Worm (Caenorhabditis elegans) whole organism, L1 larva: ENCODE measurements around the gene nspc-9.

Experiments used
- C04F5.9 ChIP-seq: sonication (generic microtip); optimal IDR thresholded peaks from 2 replicates; lab custom pipeline; 2016; ENCODE audit warnings: missing genetic modification characterization, missing compliant biosample characterization
- Y116A8C.19 ChIP-seq: sonication (generic microtip); optimal IDR thresholded peaks from 2 replicates; lab custom pipeline; 2016; ENCODE audit warnings: missing compliant biosample characterization, missing genetic modification characterization, borderline replicate concordance
- aly-2 ChIP-seq: fragments of 150-350 bp; optimal IDR thresholded peaks from 2 replicates; lab custom pipeline; 2014; ENCODE audit warnings: missing biosample characterization, missing genetic modification characterization
- ama-1 ChIP-seq: fragments of 150-350 bp; optimal IDR thresholded peaks from 2 replicates; lab custom pipeline; 2014
- ceh-8 ChIP-seq: fragments of 200-800 bp; sonication (Bioruptor generic); optimal IDR thresholded peaks from 2 replicates; lab custom pipeline; 2018; ENCODE audit warnings: mild to moderate bottlenecking, missing genetic modification characterization, moderate library complexity, missing compliant biosample characterization
- ces-1 ChIP-seq: fragments of 150-350 bp; optimal IDR thresholded peaks from 2 replicates; lab custom pipeline; 2014; ENCODE audit warnings: missing biosample characterization, missing genetic modification reagents, missing genetic modification characterization
- egl-13 ChIP-seq: sonication (generic microtip); optimal IDR thresholded peaks from 2 replicates; lab custom pipeline; 2016; ENCODE audit warnings: missing genotype, missing genetic modification reagents, missing genetic modification characterization, missing compliant biosample characterization
- elt-3 ChIP-seq, 6 experiments: fragments of 150-350 bp in 1 of 6; sonication (generic microtip); optimal IDR thresholded peaks; 2 replicates each; lab custom pipeline; 2017 to 2018; ENCODE audit warnings: missing biosample characterization in 6 of 6, missing genetic modification characterization in 6 of 6, inconsistent platforms in 1 of 6
- ets-5 ChIP-seq: fragments of 200-800 bp; sonication (Bioruptor generic); IDR thresholded peaks from 2 replicates; pipeline ENCODE4 v1.3.6; 2022; ENCODE audit warnings: missing genetic modification characterization, missing compliant biosample characterization
- fkh-4 ChIP-seq: sonication (generic microtip); optimal IDR thresholded peaks from 2 replicates; lab custom pipeline; 2016; ENCODE audit warnings: missing compliant biosample characterization, missing genetic modification characterization, borderline replicate concordance
- fkh-8 ChIP-seq: sonication (generic microtip); optimal IDR thresholded peaks from 2 replicates; lab custom pipeline; 2016; ENCODE audit warnings: mild to moderate bottlenecking, missing genetic modification characterization, missing compliant biosample characterization
- grh-1 ChIP-seq: fragments of 200-800 bp; sonication (Bioruptor generic); IDR thresholded peaks from 2 replicates; pipeline ENCODE4 v1.3.6; 2022; ENCODE audit warnings: missing genetic modification reagents, missing genetic modification characterization, missing compliant biosample characterization
- hlh-17 ChIP-seq: fragments of 200-800 bp; sonication (Bioruptor generic); optimal IDR thresholded peaks from 2 replicates; lab custom pipeline; 2018; ENCODE audit warnings: missing genetic modification characterization, mild to moderate bottlenecking, missing compliant biosample characterization, moderate library complexity, borderline replicate concordance
- hlh-4 ChIP-seq: sonication (generic microtip); optimal IDR thresholded peaks from 2 replicates; lab custom pipeline; 2016; ENCODE audit warnings: mild to moderate bottlenecking, missing genetic modification characterization, missing compliant biosample characterization
- irx-1 ChIP-seq: sonication (generic microtip); optimal IDR thresholded peaks from 2 replicates; lab custom pipeline; 2016; ENCODE audit warnings: missing genetic modification characterization, missing compliant biosample characterization
- isw-1 ChIP-seq: fragments of 200-800 bp; sonication (Bioruptor generic); IDR thresholded peaks from 2 replicates; pipeline ENCODE4 v1.3.6; 2022; ENCODE audit warnings: missing genetic modification characterization, missing compliant biosample characterization
- lin-13 ChIP-seq: fragments of 150-350 bp; optimal IDR thresholded peaks from 2 replicates; lab custom pipeline; 2014; ENCODE audit warnings: missing biosample characterization, missing genetic modification reagents, missing genetic modification characterization
- lin-14 ChIP-seq: fragments of 200-800 bp; sonication (Bioruptor generic); optimal IDR thresholded peaks from 2 replicates; lab custom pipeline; 2018; ENCODE audit warnings: mild to moderate bottlenecking, missing genetic modification characterization, moderate library complexity, missing compliant biosample characterization
- lin-35 ChIP-seq, 2 experiments: fragments of 150-350 bp; optimal IDR thresholded peaks; 2 replicates each; lab custom pipeline; 2014; ENCODE audit warnings: missing biosample characterization in 2 of 2, missing genetic modification characterization in 2 of 2, missing genetic modification reagents in 2 of 2
- lir-3 ChIP-seq: sonication (generic microtip); optimal IDR thresholded peaks from 2 replicates; lab custom pipeline; 2016; ENCODE audit warnings: mild to moderate bottlenecking, missing genetic modification characterization, moderate library complexity, missing compliant biosample characterization; ENCODE audit not compliant: poor library complexity
- mep-1 ChIP-seq: fragments of 150-350 bp; optimal IDR thresholded peaks from 2 replicates; lab custom pipeline; 2014; ENCODE audit warnings: missing biosample characterization, missing genetic modification characterization
- nhr-20 ChIP-seq: sonication (generic microtip); optimal IDR thresholded peaks from 2 replicates; lab custom pipeline; 2016; ENCODE audit warnings: mild to moderate bottlenecking, missing genetic modification characterization, missing compliant biosample characterization
- nhr-28 ChIP-seq: fragments of 150-350 bp; optimal IDR thresholded peaks from 2 replicates; lab custom pipeline; 2014; ENCODE audit warnings: missing biosample characterization, missing genetic modification characterization
- nhr-71 ChIP-seq: sonication (generic microtip); optimal IDR thresholded peaks from 2 replicates; lab custom pipeline; 2016; ENCODE audit warnings: mild to moderate bottlenecking, missing genetic modification characterization, moderate library complexity, missing compliant biosample characterization
- nhr-76 ChIP-seq: sonication (generic microtip); optimal IDR thresholded peaks from 2 replicates; lab custom pipeline; 2017; ENCODE audit warnings: missing biosample characterization, missing genetic modification characterization
- nhr-77 ChIP-seq: fragments of 150-350 bp; optimal IDR thresholded peaks from 2 replicates; lab custom pipeline; 2014; ENCODE audit warnings: missing biosample characterization, missing genetic modification characterization
- nhr-85 ChIP-seq: sonication (generic microtip); peaks from one replicate; lab custom pipeline; 2016; ENCODE audit warnings: missing genetic modification characterization, inconsistent platforms, missing compliant biosample characterization
- pag-3 ChIP-seq: sonication (generic microtip); optimal IDR thresholded peaks from 2 replicates; lab custom pipeline; 2017; ENCODE audit warnings: missing genetic modification characterization, mild to moderate bottlenecking, missing compliant biosample characterization, antibody characterized with exemption, borderline replicate concordance; ENCODE audit not compliant: insufficient read depth
- pax-3 ChIP-seq: fragments of 200-800 bp; sonication (Bioruptor generic); optimal IDR thresholded peaks from 2 replicates; lab custom pipeline; 2018; ENCODE audit warnings: mild to moderate bottlenecking, missing genetic modification characterization, moderate library complexity, missing compliant biosample characterization
- sox-4 ChIP-seq: sonication (generic microtip); optimal IDR thresholded peaks from 2 replicates; lab custom pipeline; 2016; ENCODE audit warnings: missing genetic modification characterization, missing compliant biosample characterization
- swsn-7 ChIP-seq: sonication (generic microtip); optimal IDR thresholded peaks from 2 replicates; lab custom pipeline; 2016; ENCODE audit warnings: missing genetic modification characterization, missing compliant biosample characterization
- tbx-2 ChIP-seq: sonication (generic microtip); optimal IDR thresholded peaks from 2 replicates; lab custom pipeline; 2016; ENCODE audit warnings: missing genetic modification characterization, missing compliant biosample characterization
- tlp-1 ChIP-seq: fragments of 150-350 bp; optimal IDR thresholded peaks from 2 replicates; lab custom pipeline; 2014; ENCODE audit warnings: missing biosample characterization, missing genetic modification characterization
- unc-130 ChIP-seq: fragments of 150-350 bp; optimal IDR thresholded peaks from 2 replicates; lab custom pipeline; 2017; ENCODE audit warnings: missing biosample characterization, missing genetic modification characterization, inconsistent platforms
- unc-30 ChIP-seq: sonication (generic microtip); optimal IDR thresholded peaks from 2 replicates; lab custom pipeline; 2017; ENCODE audit warnings: missing biosample characterization, missing genetic modification characterization
- unc-62 ChIP-seq: fragments of 150-350 bp; optimal IDR thresholded peaks from 2 replicates; lab custom pipeline; 2014; ENCODE audit warnings: missing biosample characterization, missing genetic modification reagents, missing genetic modification characterization
- unc-98 ChIP-seq: fragments of 200-800 bp; sonication (Bioruptor generic); IDR thresholded peaks from 2 replicates; pipeline ENCODE4 v1.3.6; 2022; ENCODE audit warnings: missing genetic modification characterization, missing compliant biosample characterization
- vab-15 ChIP-seq: sonication (generic microtip); optimal IDR thresholded peaks from 2 replicates; lab custom pipeline; 2017; ENCODE audit warnings: missing genotype, mild to moderate bottlenecking, missing genetic modification characterization, missing compliant biosample characterization
- zag-1 ChIP-seq: fragments of 150-350 bp; optimal IDR thresholded peaks from 2 replicates; lab custom pipeline; 2014; ENCODE audit warnings: missing biosample characterization, missing genetic modification characterization
- ztf-11 ChIP-seq, 2 experiments: sonication (generic microtip); optimal IDR thresholded peaks; 2 replicates each; lab custom pipeline; 2016 to 2017; ENCODE audit warnings: missing genetic modification characterization in 2 of 2, missing biosample characterization in 1 of 2, missing compliant biosample characterization in 1 of 2
- ztf-4 ChIP-seq: fragments of 150-350 bp; optimal IDR thresholded peaks from 2 replicates; lab custom pipeline; 2014; ENCODE audit warnings: missing biosample characterization, missing genetic modification characterization

Gene nspc-9

DNA sequence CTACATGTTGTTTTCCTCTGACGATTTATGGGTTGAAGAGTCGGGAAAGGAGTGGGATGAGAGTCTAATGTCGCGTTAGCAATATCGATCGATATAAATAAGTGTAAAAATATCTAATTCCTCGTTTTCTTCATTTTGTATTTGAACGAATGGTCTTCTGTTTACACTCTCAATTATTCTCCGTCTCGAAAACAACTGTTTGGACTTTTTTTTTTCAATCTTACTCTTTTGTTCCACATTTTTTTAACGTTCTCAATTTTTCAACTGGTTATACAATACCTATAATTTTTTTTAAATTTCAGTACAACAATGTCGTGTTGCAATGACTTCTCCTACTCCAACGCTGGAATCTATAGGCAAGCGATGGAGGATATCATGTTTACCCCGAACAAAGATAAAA lies 21.8 kb downstream of the nspc-9 start, which contains the start of gene F17A2.13:
Gene F17A2.13, plus strand, starts transcription at position 301 of the 400 bp plus-strand sequence.
- no peak for TF ChIP-seq grh-1 (GFP tag; lab: Robert Waterston, UW)
- no peak for TF ChIP-seq fkh-8 (tag; lab: Kevin White, UChicago)
- no peak for TF ChIP-seq Y116A8C.19 (tag; lab: Kevin White, UChicago)
- TF ChIP-seq sox-4 (tag; lab: Kevin White, UChicago) = no peak
- no peak for TF ChIP-seq nhr-20 (tag; lab: Kevin White, UChicago)
- TF ChIP-seq pag-3 (tag; lab: Kevin White, UChicago) = no peak

DNA sequence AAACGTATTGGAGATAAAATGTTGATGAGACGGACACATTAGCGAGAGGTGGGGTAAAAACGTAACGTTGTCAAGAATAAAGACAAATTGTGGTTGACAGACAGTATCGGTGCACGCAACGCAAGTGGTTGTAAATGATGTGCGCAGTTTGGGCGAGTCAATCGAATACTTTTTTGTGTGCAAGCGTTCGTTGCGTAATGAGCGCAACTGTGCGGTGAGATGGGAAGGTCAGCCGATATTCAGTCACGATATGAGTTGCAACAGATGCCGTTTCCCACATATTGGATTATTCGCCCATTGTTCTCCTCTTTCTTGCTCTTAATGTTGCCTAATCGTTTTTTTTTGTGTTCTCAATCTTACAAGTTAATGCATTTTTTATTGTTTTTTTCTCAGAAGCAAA lies 22.4 kb downstream of the nspc-9 start, which contains the start of gene ceh-40:
Gene ceh-40, minus strand, starts transcription at position 41 of the 400 bp plus-strand sequence.
- no peak for TF ChIP-seq ztf-11 (tag; optimal IDR thresholded peaks at IDR 0.05; lab: Kevin White, UChicago)
- TF ChIP-seq egl-13 (tag; lab: Kevin White, UChicago) = no peak
- TF ChIP-seq nhr-28 = no peak
- TF ChIP-seq lin-14 (GFP tag; lab: Kevin White, UChicago) = no peak
- TF ChIP-seq vab-15 (tag; lab: Kevin White, UChicago) = no peak
- TF ChIP-seq C04F5.9 (tag; lab: Kevin White, UChicago) = no peak
- TF ChIP-seq hlh-4 (tag; lab: Kevin White, UChicago) = no peak
- TF ChIP-seq fkh-4 (tag; lab: Kevin White, UChicago) = no peak
- no peak for TF ChIP-seq elt-3 (tag; optimal IDR thresholded peaks at IDR 0.05; lab: Kevin White, UChicago)
- no peak for TF ChIP-seq pag-3 (tag; lab: Kevin White, UChicago)
- no peak for TF ChIP-seq isw-1 (GFP tag; lab: Robert Waterston, UW)
- TF ChIP-seq nhr-20 (tag; lab: Kevin White, UChicago) = no peak
- no peak for TF ChIP-seq lin-35 (GFP tag; optimal IDR thresholded peaks at IDR 0.05; lab: Kevin White, UChicago)
- no peak for TF ChIP-seq tbx-2
- no peak for TF ChIP-seq unc-98
- no peak for TF ChIP-seq unc-62 (GFP tag; lab: Kevin White, UChicago)
- no peak for TF ChIP-seq ces-1 (GFP tag; lab: Kevin White, UChicago)
- TF ChIP-seq hlh-17 (GFP tag; lab: Kevin White, UChicago) = no peak
- no peak for TF ChIP-seq nhr-76 (tag; lab: Kevin White, UChicago)
- no peak for TF ChIP-seq ama-1 (lab: Kevin White, UChicago)

DNA sequence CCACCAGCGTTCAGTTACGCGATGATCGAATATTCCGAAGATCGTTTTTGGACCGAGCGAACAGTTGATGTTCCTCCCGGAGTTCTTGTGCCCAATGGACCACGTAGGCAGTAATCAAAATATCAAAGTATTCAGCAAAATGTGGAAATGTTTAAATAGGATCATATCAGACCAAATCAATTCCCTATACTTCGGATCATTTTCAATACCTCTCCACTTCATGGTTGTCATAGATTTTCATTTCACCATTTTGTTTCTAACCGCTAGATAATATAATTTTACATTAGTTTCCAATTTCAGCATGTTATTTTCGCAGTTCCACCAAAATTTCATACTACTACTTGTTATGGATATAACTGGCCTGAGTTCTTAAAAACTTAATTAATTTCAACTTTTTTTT lies 25.6 kb downstream of the nspc-9 start:
- no peak for TF ChIP-seq pax-3
- TF ChIP-seq nhr-71 = no peak
- TF ChIP-seq unc-30 = no peak
- TF ChIP-seq nhr-77 = no peak
- no peak for TF ChIP-seq ztf-4
- TF ChIP-seq lin-14 (GFP tag; lab: Kevin White, UChicago) = no peak
- TF ChIP-seq irx-1 (tag; lab: Kevin White, UChicago) = no peak
- no peak for TF ChIP-seq ces-1 (GFP tag; lab: Kevin White, UChicago)

DNA sequence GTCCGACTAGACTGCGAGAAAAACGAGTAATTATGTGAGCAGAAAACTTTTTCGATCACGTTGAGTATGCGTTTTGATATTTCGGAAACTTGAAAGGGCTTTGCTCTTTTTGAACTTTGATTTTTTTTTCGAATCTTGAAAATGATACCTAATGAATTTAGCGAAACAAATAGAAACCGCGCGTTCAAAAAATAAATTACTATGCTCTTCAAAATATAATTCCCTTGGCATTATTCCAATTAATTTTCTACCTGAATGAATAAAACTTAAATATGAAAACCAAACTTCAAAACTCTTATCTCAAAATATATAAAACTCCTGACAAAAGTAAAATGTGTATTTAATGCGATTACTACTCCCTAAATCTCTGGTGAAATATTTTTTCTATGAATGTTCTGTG lies 27.9 kb downstream of the nspc-9 start, which contains the start of gene xtr-2:
Gene xtr-2, plus strand, starts transcription at position 301 of the 400 bp plus-strand sequence.
- TF ChIP-seq lir-3 (tag; lab: Kevin White, UChicago) = no peak
- TF ChIP-seq lin-13 (GFP tag; lab: Kevin White, UChicago) = no peak
- no peak for TF ChIP-seq tlp-1 (tag; lab: Kevin White, UChicago)
- TF ChIP-seq swsn-7 = no peak
- no peak for TF ChIP-seq aly-2
- TF ChIP-seq ceh-8 (GFP tag; lab: Kevin White, UChicago) = no peak
- TF ChIP-seq mep-1 (tag; lab: Kevin White, UChicago) = no peak
- no peak for TF ChIP-seq nhr-71
- no peak for TF ChIP-seq nhr-20 (tag; lab: Kevin White, UChicago)
- TF ChIP-seq zag-1 (tag; lab: Kevin White, UChicago) = no peak
- no peak for TF ChIP-seq nhr-85 (tag; lab: Kevin White, UChicago)
- TF ChIP-seq unc-130 (tag; lab: Kevin White, UChicago) = no peak
- TF ChIP-seq fkh-8 (tag; lab: Kevin White, UChicago) = no peak
- no peak for TF ChIP-seq fkh-4 (tag; lab: Kevin White, UChicago)
- no peak for TF ChIP-seq ets-5
